Fruit fly (Drosophila melanogaster) whole organism, adult: ENCODE data around the gene CG6836.

Source experiments
- CG12768 ChIP-seq: fragments of 200-800 bp; sonication (Bioruptor generic); optimal IDR thresholded peaks from 2 replicates; lab custom pipeline; 2017; ENCODE audit warnings: missing biosample characterization, missing genetic modification characterization, mild to moderate bottlenecking, moderate library complexity, missing genetic modification reagents
- CG33017 ChIP-seq: fragments of 200-800 bp; sonication (Bioruptor generic); optimal IDR thresholded peaks from 2 replicates; lab custom pipeline; 2018; ENCODE audit warnings: missing biosample characterization, mild to moderate bottlenecking, missing genetic modification characterization, moderate library complexity
- CG5204 ChIP-seq: fragments of 200-800 bp; sonication (Bioruptor generic); optimal IDR thresholded peaks from 2 replicates; lab custom pipeline; 2016; ENCODE audit warnings: missing biosample characterization, missing genetic modification characterization
- CG7101 ChIP-seq: fragments of 200-800 bp; sonication (Bioruptor generic); optimal IDR thresholded peaks from 2 replicates; lab custom pipeline; 2018; ENCODE audit warnings: missing biosample characterization, mild to moderate bottlenecking, missing genetic modification characterization, moderate library complexity
- Mnt ChIP-seq: fragments of 200-800 bp; sonication (Bioruptor generic); optimal IDR thresholded peaks from 2 replicates; lab custom pipeline; 2016; ENCODE audit warnings: missing biosample characterization, mild to moderate bottlenecking, missing genetic modification characterization
- bab1 ChIP-seq: fragments of 200-800 bp; sonication (Bioruptor generic); optimal IDR thresholded peaks from 3 replicates; lab custom pipeline; 2019; ENCODE audit warnings: missing biosample characterization, mild to moderate bottlenecking, missing genetic modification characterization, moderate library complexity
- cic ChIP-seq: fragments of 200-800 bp; sonication (Bioruptor generic); optimal IDR thresholded peaks from 2 replicates; lab custom pipeline; 2017; ENCODE audit warnings: missing biosample characterization, mild to moderate bottlenecking, missing genetic modification characterization, moderate library complexity
- cnc ChIP-seq, 2 experiments: fragments of >200 bp; optimal IDR thresholded peaks; 2 replicates each; lab custom pipeline; 2017
- kay ChIP-seq: fragments of 200-800 bp; sonication (Bioruptor generic); peaks from one replicate; lab custom pipeline; 2016; ENCODE audit warnings: missing biosample characterization, missing genetic modification characterization, borderline replicate concordance
- tj ChIP-seq: fragments of 200-800 bp; sonication (Bioruptor generic); optimal IDR thresholded peaks from 3 replicates; lab custom pipeline; 2017; ENCODE audit warnings: missing biosample characterization, mild to moderate bottlenecking, missing genetic modification characterization, moderate library complexity

DNA sequence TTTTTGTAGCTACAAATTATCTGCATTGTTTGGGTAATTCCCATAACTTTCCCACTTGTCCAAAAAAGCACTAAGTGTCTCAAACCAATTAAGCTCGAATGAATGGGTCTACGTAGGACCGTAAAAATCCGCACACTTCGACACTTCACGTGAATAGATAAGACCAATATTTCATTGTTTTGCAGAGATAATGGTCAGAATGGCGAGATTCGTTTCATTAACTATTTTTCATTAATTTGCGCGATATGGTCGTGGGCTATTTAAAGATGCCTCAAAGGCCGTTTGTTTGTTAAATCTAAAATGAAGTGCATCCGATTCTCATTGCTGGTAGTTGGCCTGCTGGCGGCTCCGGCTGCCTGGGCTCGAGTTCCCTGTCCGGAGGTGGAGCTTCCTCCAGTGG is 33.1 kb upstream of the CG6836 start, which contains the start of gene CG6839:
- TF ChIP-seq cnc (optimal IDR thresholded peaks at IDR 0.05; lab: Kevin White, UChicago) (no peak), kay (no peak), tj (no peak), cic (GFP tag; lab: Kevin White, UChicago) (peak; percentile 51), bab1 (GFP tag; lab: Kevin White, UChicago) (no peak), CG12768 (GFP tag; lab: Kevin White, UChicago) (no peak), CG5204 (GFP tag; lab: Kevin White, UChicago) (no peak), Mnt (GFP tag; lab: Kevin White, UChicago) (no peak), CG33017 (tag; lab: Kevin White, UChicago) (no peak), CG7101 (no peak)
